Fruit fly (Drosophila melanogaster): ENCODE data around the gene CG33635.
A peak's percentile ranks its signal among the peaks of the same experiment; 100 is the strongest.

The CG33635 gene

DNA sequence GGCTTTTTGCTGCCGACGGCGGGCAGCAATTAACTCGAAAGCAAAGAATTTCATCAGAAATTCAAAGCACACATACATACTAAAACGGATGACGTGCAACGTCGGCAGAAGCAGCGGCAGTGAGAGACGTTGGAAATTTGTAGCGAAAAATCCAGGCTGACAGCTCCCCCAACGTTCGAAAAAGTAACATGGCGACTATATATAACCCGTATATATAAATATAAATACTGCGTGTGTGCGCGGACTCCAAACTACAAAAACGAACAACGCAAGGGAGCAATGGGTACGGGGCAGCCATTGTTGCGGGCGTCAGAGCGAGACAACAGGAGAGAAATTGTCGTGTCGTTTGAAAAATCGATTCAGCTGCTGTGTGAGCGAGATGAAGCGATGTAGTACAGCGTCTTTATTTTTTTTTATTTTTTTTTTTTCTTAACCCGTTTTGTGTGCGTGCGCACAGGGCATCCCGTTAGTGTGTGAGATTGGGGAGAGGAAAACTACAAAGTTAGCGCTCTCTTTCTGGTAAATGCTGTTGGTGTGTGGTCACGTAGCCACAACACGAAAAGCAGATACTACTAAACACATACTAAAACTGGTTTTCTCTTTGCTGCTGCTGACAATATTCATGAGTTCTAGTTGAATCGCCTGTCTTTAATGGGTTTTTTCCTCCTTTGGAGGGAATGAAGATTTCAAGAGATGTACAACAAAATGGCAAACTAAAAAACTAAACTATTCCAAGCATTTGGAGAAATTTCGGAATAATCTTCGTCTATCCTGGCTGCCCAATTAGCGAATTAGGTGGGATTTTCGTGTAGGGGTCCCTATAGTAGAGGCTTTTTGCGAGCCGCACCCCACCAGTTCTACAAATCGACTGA, 2.4 kb upstream of the CG33635 start (continued):
- TF ChIP-seq CG4360 (GFP tag; IDR thresholded peaks at IDR 0.05): no peak
- TF ChIP-seq z (GFP tag; IDR thresholded peaks at IDR 0.05): no peak
- peak; percentile 68 for TF ChIP-seq Hmr (GFP tag; optimal IDR thresholded peaks at IDR 0.05)
- no peak for TF ChIP-seq TFAM (GFP tag; optimal IDR thresholded peaks at IDR 0.05)
- TF ChIP-seq ara (GFP tag; IDR thresholded peaks at IDR 0.05): no peak
- no peak for TF ChIP-seq H2.0 (GFP tag; IDR thresholded peaks at IDR 0.05)
- TF ChIP-seq CG11504 (tag; optimal IDR thresholded peaks at IDR 0.05): peak; percentile 10
- TF ChIP-seq Lpt (GFP tag; optimal IDR thresholded peaks at IDR 0.05): peak; percentile 34
- peak; percentile 11 for TF ChIP-seq da (GFP tag; optimal IDR thresholded peaks at IDR 0.05)
- peak in 1 of 3 experiments; percentile 18 for TF ChIP-seq lola (GFP tag; optimal IDR thresholded peaks at IDR 0.05)
- TF ChIP-seq Hr3 (GFP tag; optimal IDR thresholded peaks at IDR 0.05): no peak
- no peak for TF ChIP-seq Vsx1 (GFP tag; optimal IDR thresholded peaks at IDR 0.05)
- TF ChIP-seq Hmx (GFP tag; optimal IDR thresholded peaks at IDR 0.05): no peak
- TF ChIP-seq gcm (GFP tag; optimal IDR thresholded peaks at IDR 0.05): peak; percentile 63
- TF ChIP-seq CG7271 (tag; optimal IDR thresholded peaks at IDR 0.05): no peak
- no peak for TF ChIP-seq ranshi (GFP tag; IDR thresholded peaks at IDR 0.05)
- TF ChIP-seq Trl (optimal IDR thresholded peaks at IDR 0.05): peak; percentile 63 to 85
- peak; percentile 12 for TF ChIP-seq Trl (GFP tag; optimal IDR thresholded peaks at IDR 0.05)
- TF ChIP-seq CG4424 (GFP tag; optimal IDR thresholded peaks at IDR 0.05): peak; percentile 52
- TF ChIP-seq rib (GFP tag; IDR thresholded peaks at IDR 0.05): no peak
- no peak for TF ChIP-seq Six4 (GFP tag; optimal IDR thresholded peaks at IDR 0.05)
- no peak for TF ChIP-seq mld (GFP tag; IDR thresholded peaks at IDR 0.05; ENCODE audit: partially characterized antibody)
- TF ChIP-seq Ets65A (GFP tag): no peak
- TF ChIP-seq NC2β (GFP tag; optimal IDR thresholded peaks at IDR 0.05): peak; percentile 38
- no peak for TF ChIP-seq sob (GFP tag; IDR thresholded peaks at IDR 0.05)
- TF ChIP-seq sd (tag; optimal IDR thresholded peaks at IDR 0.05): peak; percentile 97
- TF ChIP-seq eve (GFP tag; optimal IDR thresholded peaks at IDR 0.05): peak in 1 of 2 experiments; percentile 86
- peak; percentile 22 for TF ChIP-seq dmrt99B (tag; optimal IDR thresholded peaks at IDR 0.05)
- TF ChIP-seq onecut (GFP tag; IDR thresholded peaks at IDR 0.05): peak; percentile 100
- TF ChIP-seq tio (GFP tag; optimal IDR thresholded peaks at IDR 0.05): no peak
- TF ChIP-seq CG32772 (GFP tag; IDR thresholded peaks at IDR 0.05): no peak
- TF ChIP-seq CG2199 (GFP tag; IDR thresholded peaks at IDR 0.05): no peak
- no peak for TF ChIP-seq CG12744 (GFP tag; optimal IDR thresholded peaks at IDR 0.05)
- no peak for TF ChIP-seq CG43689 (GFP tag; IDR thresholded peaks at IDR 0.05)
- peak; percentile 36 for TF ChIP-seq CG15514 (GFP tag; optimal IDR thresholded peaks at IDR 0.05)
- peak; percentile 11 for TF ChIP-seq CG10979 (tag; optimal IDR thresholded peaks at IDR 0.05)
- no peak for TF ChIP-seq knrl (GFP tag; IDR thresholded peaks at IDR 0.05; ENCODE audit: partially characterized antibody)
- no peak for TF ChIP-seq CG10565 (GFP tag; optimal IDR thresholded peaks at IDR 0.05)
- TF ChIP-seq CG32532 (GFP tag; IDR thresholded peaks at IDR 0.05): no peak
- no peak for TF ChIP-seq sim (GFP tag; IDR thresholded peaks at IDR 0.05)
- TF ChIP-seq CG1233 (GFP tag; optimal IDR thresholded peaks at IDR 0.05): no peak
- TF ChIP-seq prd (optimal IDR thresholded peaks at IDR 0.05): no peak
- TF ChIP-seq prd (GFP tag; IDR thresholded peaks at IDR 0.05): no peak
- TF ChIP-seq trh (GFP tag; optimal IDR thresholded peaks at IDR 0.05): no peak
- no peak for TF ChIP-seq odd (GFP tag; optimal IDR thresholded peaks at IDR 0.05)
- TF ChIP-seq CG10959 (GFP tag; IDR thresholded peaks at IDR 0.05): no peak
- TF ChIP-seq CG2712 (tag; optimal IDR thresholded peaks at IDR 0.05): no peak
- TF ChIP-seq crol (GFP tag; IDR thresholded peaks at IDR 0.05): no peak
- no peak for TF ChIP-seq CG4730 (GFP tag; IDR thresholded peaks at IDR 0.05)
- TF ChIP-seq pnt (GFP tag; optimal IDR thresholded peaks at IDR 0.05): no peak
- peak; percentile 91 for TF ChIP-seq CG17359 (tag; optimal IDR thresholded peaks at IDR 0.05)
